Worm (Caenorhabditis elegans) whole organism, mixed stage, embryonic: Measurements from ENCODE around the gene dnj-26.

Experiments used
- M03D4.4 ChIP-seq: sonication (generic microtip); optimal IDR thresholded peaks from 2 replicates; lab custom pipeline; 2017; ENCODE audit warnings: mild to moderate bottlenecking, missing genetic modification characterization, missing compliant biosample characterization
- ces-1 ChIP-seq: fragments of 150-350 bp; optimal IDR thresholded peaks from 2 replicates; lab custom pipeline; 2014; ENCODE audit warnings: missing biosample characterization, missing genetic modification reagents, missing genetic modification characterization
- lin-32 ChIP-seq: fragments of 200-800 bp; sonication (Bioruptor generic); optimal IDR thresholded peaks from 2 replicates; lab custom pipeline; 2018; ENCODE audit warnings: mild to moderate bottlenecking, missing genetic modification characterization, missing compliant biosample characterization
- nhr-76 ChIP-seq: sonication (generic microtip); optimal IDR thresholded peaks from 2 replicates; lab custom pipeline; 2017; ENCODE audit warnings: missing biosample characterization, missing genetic modification characterization
- unc-62 ChIP-seq: fragments of 150-350 bp; optimal IDR thresholded peaks from 2 replicates; lab custom pipeline; 2014; ENCODE audit warnings: missing biosample characterization, missing genetic modification reagents, missing genetic modification characterization
- ztf-11 ChIP-seq: fragments of 150-350 bp; optimal IDR thresholded peaks from 2 replicates; lab custom pipeline; 2014; ENCODE audit warnings: missing biosample characterization, missing genetic modification characterization

ce11 chrIV:12236011-12236410 lies 16.5 kb downstream of the dnj-26 start, which contains the start of gene sre-16:
- TF ChIP-seq ces-1, result no peak
- no peak for TF ChIP-seq lin-32 (GFP tag; lab: Kevin White, UChicago)
- no peak for TF ChIP-seq ztf-11
- TF ChIP-seq M03D4.4 (tag; lab: Kevin White, UChicago), result no peak
- TF ChIP-seq unc-62 (GFP tag; lab: Kevin White, UChicago), result no peak
- no peak for TF ChIP-seq nhr-76
